Fruit fly (Drosophila melanogaster) whole organism: Measurements from ENCODE around the gene CG42727.

Experiments
- CG8478 ChIP-seq: fragments of >200 bp; optimal IDR thresholded peaks from 2 replicates; lab custom pipeline; 2018; ENCODE audit warnings: inconsistent platforms
- Dll ChIP-seq: fragments of >200 bp; optimal IDR thresholded peaks from 2 replicates; lab custom pipeline; 2017
- EcR ChIP-seq, 2 experiments: fragments of >200 bp; optimal IDR thresholded peaks; 2 replicates each; lab custom pipeline; 2017; ENCODE audit warnings: missing biosample characterization in 2 of 2, missing genetic modification characterization in 2 of 2, missing genetic modification reagents in 2 of 2
- pan ChIP-seq: fragments of >200 bp; optimal IDR thresholded peaks from 2 replicates; lab custom pipeline; 2017
- psq ChIP-seq: fragments of >200 bp; optimal IDR thresholded peaks from 2 replicates; lab custom pipeline; 2017
- usp ChIP-seq: fragments of >200 bp; optimal IDR thresholded peaks from 2 replicates; lab custom pipeline; 2017; ENCODE audit warnings: missing biosample characterization, missing genetic modification characterization, mixed read lengths

CG42727 gene

dm6 chr3R:15363608-15364007 is 15.8 kb downstream of the CG42727 start, which contains the start of gene CG6171:
Gene CG6171 (minus strand): TSS chr3R:15363857.
- TF ChIP-seq usp (GFP tag; lab: Kevin White, UChicago): no peak
- TF ChIP-seq CG8478 (lab: Kevin White, UChicago): no peak
- TF ChIP-seq psq: no peak
- no peak for TF ChIP-seq pan (lab: Kevin White, UChicago)

dm6 chr3R:15366839-15367238 is 19.0 kb downstream of the CG42727 start:
- no peak for TF ChIP-seq psq
- TF ChIP-seq CG8478 (lab: Kevin White, UChicago): no peak
- no peak for TF ChIP-seq Dll
- TF ChIP-seq usp (GFP tag; lab: Kevin White, UChicago): no peak
- no peak for TF ChIP-seq pan (lab: Kevin White, UChicago)
- no peak for TF ChIP-seq EcR (GFP tag; optimal IDR thresholded peaks at IDR 0.05; lab: Kevin White, UChicago)

- TF ChIP-seq EcR (GFP tag; optimal IDR thresholded peaks at IDR 0.05; lab: Kevin White, UChicago) (no peak), Dll (no peak), pan (lab: Kevin White, UChicago) (no peak), usp (GFP tag; lab: Kevin White, UChicago) (no peak), CG8478 (lab: Kevin White, UChicago) (no peak), psq (no peak)
Observed at dm6 chr3R:15367477-15367876, 19.6 kb downstream of the CG42727 start, which contains the start of gene CG34404. Gene CG34404 (minus strand): TSS chr3R:15367665.

- TF ChIP-seq usp (GFP tag; lab: Kevin White, UChicago) (no peak), EcR (GFP tag; optimal IDR thresholded peaks at IDR 0.05; lab: Kevin White, UChicago) (no peak)
Observed at dm6 chr3R:15369742-15370141, 21.9 kb downstream of the CG42727 start, which contains the start of gene CG14868. Gene CG14868 (minus strand): TSS chr3R:15369945.

- TF ChIP-seq pan (lab: Kevin White, UChicago): no peak
Observed at dm6 chr3R:15371833-15372232, 24.0 kb downstream of the CG42727 start, which contains the start of the genes Ccm3 and CG6136. Gene Ccm3 (plus strand): TSS chr3R:15371957. Gene CG6136 (minus strand): TSS chr3R:15372212.

- TF ChIP-seq pan (lab: Kevin White, UChicago): no peak
- TF ChIP-seq psq: no peak
- no peak for TF ChIP-seq EcR (GFP tag; optimal IDR thresholded peaks at IDR 0.05; lab: Kevin White, UChicago)
- no peak for TF ChIP-seq Dll
- TF ChIP-seq CG8478 (lab: Kevin White, UChicago): no peak
- no peak for TF ChIP-seq usp (GFP tag; lab: Kevin White, UChicago)
Observed at dm6 chr3R:15374397-15374796, 26.5 kb downstream of the CG42727 start, which contains the start of gene Rbp. Gene Rbp (plus strand): TSS chr3R:15374635.

dm6 chr3R:15375470-15375869 is 27.6 kb downstream of the CG42727 start:
- TF ChIP-seq Dll (no peak), CG8478 (lab: Kevin White, UChicago) (no peak), psq (no peak), usp (GFP tag; lab: Kevin White, UChicago) (no peak), EcR (GFP tag; optimal IDR thresholded peaks at IDR 0.05; lab: Kevin White, UChicago) (no peak), pan (lab: Kevin White, UChicago) (no peak)

dm6 chr3R:15379071-15379470 is 31.2 kb downstream of the CG42727 start:
- TF ChIP-seq CG8478 (lab: Kevin White, UChicago): no peak
- TF ChIP-seq usp (GFP tag; lab: Kevin White, UChicago): no peak
- no peak for TF ChIP-seq EcR (GFP tag; optimal IDR thresholded peaks at IDR 0.05; lab: Kevin White, UChicago)
- TF ChIP-seq Dll: no peak
- TF ChIP-seq pan (lab: Kevin White, UChicago): no peak
- no peak for TF ChIP-seq psq

- no peak for TF ChIP-seq CG8478 (lab: Kevin White, UChicago)
- no peak for TF ChIP-seq usp (GFP tag; lab: Kevin White, UChicago)
- TF ChIP-seq Dll: no peak
- no peak for TF ChIP-seq psq
- no peak for TF ChIP-seq EcR (GFP tag; optimal IDR thresholded peaks at IDR 0.05; lab: Kevin White, UChicago)
- no peak for TF ChIP-seq pan (lab: Kevin White, UChicago)
Observed at dm6 chr3R:15382851-15383250, 35.0 kb downstream of the CG42727 start, which contains the start of gene h-cup. Gene h-cup (minus strand): TSS chr3R:15382951.

dm6 chr3R:15393206-15393805 is 45.5 kb downstream of the CG42727 start:
- TF ChIP-seq CG8478 (lab: Kevin White, UChicago) (no peak), usp (GFP tag; lab: Kevin White, UChicago) (no peak), pan (lab: Kevin White, UChicago) (no peak), EcR (GFP tag; optimal IDR thresholded peaks at IDR 0.05; lab: Kevin White, UChicago) (no peak), Dll (no peak), psq (no peak)
